Fruit fly (Drosophila melanogaster): Measurements from ENCODE around the gene CG14342.

- no peak for TF ChIP-seq CG8478 (optimal IDR thresholded peaks at IDR 0.05)
- no peak for TF ChIP-seq CTCF (optimal IDR thresholded peaks at IDR 0.05)
These were observed 26.5 kb upstream of the CG14342 start, which contains the start of gene CG4896 for dm6 chr2L:1177522-1177921.
